Fruit fly (Drosophila melanogaster) whole organism, pupa: ENCODE measurements around the gene CG32148.
A peak's percentile ranks its signal among the peaks of the same experiment; 100 is the strongest.

Experiments used
- CG13204 ChIP-seq: fragments of 200-800 bp; sonication (Bioruptor generic); optimal IDR thresholded peaks from 2 replicates; lab custom pipeline; 2018; ENCODE audit warnings: missing biosample characterization, mild to moderate bottlenecking, missing genetic modification characterization, moderate library complexity
- CG34367 ChIP-seq: fragments of 200-800 bp; sonication (Bioruptor generic); optimal IDR thresholded peaks from 2 replicates; lab custom pipeline; 2018; ENCODE audit warnings: missing biosample characterization, mild to moderate bottlenecking, missing genetic modification characterization
- CG8159 ChIP-seq: fragments of 200-800 bp; sonication (Bioruptor generic); optimal IDR thresholded peaks from 3 replicates; lab custom pipeline; 2018; ENCODE audit warnings: missing biosample characterization, mild to moderate bottlenecking, missing genetic modification characterization, moderate library complexity
- CG8301 ChIP-seq: fragments of 200-800 bp; sonication (Bioruptor generic); optimal IDR thresholded peaks from 2 replicates; lab custom pipeline; 2018; ENCODE audit warnings: missing biosample characterization, mild to moderate bottlenecking, missing genetic modification characterization
- EcR ChIP-seq: fragments of 200-800 bp; sonication (Bioruptor generic); optimal IDR thresholded peaks from 3 replicates; lab custom pipeline; 2019; ENCODE audit warnings: missing biosample characterization, missing genetic modification characterization, mild to moderate bottlenecking, moderate library complexity, missing genetic modification reagents
- Ets98B ChIP-seq: fragments of 200-800 bp; sonication (Bioruptor generic); IDR thresholded peaks from 2 replicates; pipeline ENCODE4 v1.3.6; 2022; ENCODE audit warnings: missing biosample characterization, missing genetic modification characterization
- Pif1B ChIP-seq: fragments of 200-800 bp; sonication (Bioruptor generic); optimal IDR thresholded peaks from 3 replicates; lab custom pipeline; 2016; ENCODE audit warnings: missing biosample characterization, missing genetic modification characterization
- Snoo ChIP-seq: fragments of 200-800 bp; sonication (Bioruptor generic); optimal IDR thresholded peaks from 3 replicates; lab custom pipeline; 2017; ENCODE audit warnings: missing biosample characterization, mild to moderate bottlenecking, missing genetic modification characterization, inconsistent platforms
- rn ChIP-seq: fragments of 200-800 bp; sonication (Bioruptor generic); IDR thresholded peaks from 2 replicates; pipeline ENCODE4 v1.3.6; 2022; ENCODE audit warnings: missing biosample characterization, missing genetic modification characterization

dm6 chr3L:14980038-14980437 is 43.3 kb upstream of the CG32148 start:
- TF ChIP-seq CG8301 (tag; lab: Kevin White, UChicago) (no peak), CG8159 (tag; lab: Kevin White, UChicago) (no peak), Pif1B (GFP tag; lab: Kevin White, UChicago) (no peak), CG13204 (GFP tag; lab: Kevin White, UChicago) (no peak), rn (GFP tag; lab: Robert Waterston, UW) (no peak), Ets98B (GFP tag; lab: Robert Waterston, UW) (no peak), Snoo (tag; lab: Kevin White, UChicago) (no peak), EcR (GFP tag; lab: Kevin White, UChicago) (peak; percentile 66), CG34367 (tag; lab: Kevin White, UChicago) (no peak)
